Fruit fly (Drosophila melanogaster) whole organism, embryonic: ENCODE measurements around the gene Hand.

Experiments
- CG1024 ChIP-seq: fragments of 200-800 bp; sonication (Bioruptor generic); IDR thresholded peaks from 2 replicates; pipeline ENCODE4 v1.3.6; 2022; ENCODE audit warnings: missing biosample characterization, missing genetic modification characterization
- CG1233 ChIP-seq: fragments of 200-800 bp; sonication (Bioruptor generic); optimal IDR thresholded peaks from 4 replicates; lab custom pipeline; 2018; ENCODE audit warnings: missing biosample characterization, mild to moderate bottlenecking, missing genetic modification characterization
- CG12659 ChIP-seq: fragments of 200-800 bp; sonication (Bioruptor generic); optimal IDR thresholded peaks from 3 replicates; lab custom pipeline; 2017; ENCODE audit warnings: mild to moderate bottlenecking, missing biosample characterization, missing genetic modification reagents, missing genetic modification characterization
- CG12942 ChIP-seq: fragments of 200-800 bp; sonication (Bioruptor generic); optimal IDR thresholded peaks from 3 replicates; lab custom pipeline; 2016; ENCODE audit warnings: missing biosample characterization, missing genetic modification characterization
- CG14014 ChIP-seq: fragments of 200-800 bp; sonication (Bioruptor generic); IDR thresholded peaks from 2 replicates; pipeline ENCODE4 v1.3.6; 2022; ENCODE audit warnings: missing biosample characterization, missing genetic modification characterization
- CG1602 ChIP-seq: fragments of 200-800 bp; sonication (Bioruptor generic); optimal IDR thresholded peaks from 3 replicates; lab custom pipeline; 2016; ENCODE audit warnings: missing biosample characterization, missing genetic modification characterization
- CG1792 ChIP-seq: fragments of 200-800 bp; sonication (Bioruptor generic); optimal IDR thresholded peaks from 2 replicates; lab custom pipeline; 2016; ENCODE audit warnings: missing biosample characterization, missing genetic modification characterization
- CG32532 ChIP-seq: fragments of 200-800 bp; sonication (Bioruptor generic); IDR thresholded peaks from 2 replicates; pipeline ENCODE4 v1.3.6; 2022; ENCODE audit warnings: missing biosample characterization, missing genetic modification characterization
- CG34224 ChIP-seq: fragments of 200-800 bp; sonication (Bioruptor generic); IDR thresholded peaks from 3 replicates; pipeline ENCODE4 v1.3.6; 2022; ENCODE audit warnings: missing biosample characterization, missing genetic modification characterization; ENCODE audit not compliant: partially characterized antibody
- CG34376 ChIP-seq: fragments of 200-800 bp; sonication (Bioruptor generic); optimal IDR thresholded peaks from 2 replicates; lab custom pipeline; 2018; ENCODE audit warnings: missing biosample characterization, mild to moderate bottlenecking, missing genetic modification characterization
- CG3726 ChIP-seq: fragments of 200-800 bp; sonication (Bioruptor generic); IDR thresholded peaks from 3 replicates; pipeline ENCODE4, ENCODE4 v1.3.6; 2022; ENCODE audit warnings: missing biosample characterization, missing genetic modification characterization
- CG4424 ChIP-seq: fragments of 200-800 bp; sonication (Bioruptor generic); optimal IDR thresholded peaks from 3 replicates; lab custom pipeline; 2016; ENCODE audit warnings: missing biosample characterization, missing genetic modification characterization
- CG5953 ChIP-seq: fragments of 200-800 bp; sonication (Bioruptor generic); IDR thresholded peaks from 2 replicates; pipeline ENCODE4 v1.3.6; 2022; ENCODE audit warnings: missing biosample characterization, missing genetic modification characterization
- CG6854 ChIP-seq: fragments of 200-800 bp; sonication (Bioruptor generic); optimal IDR thresholded peaks from 3 replicates; lab custom pipeline; 2017; ENCODE audit warnings: missing biosample characterization, mild to moderate bottlenecking, missing genetic modification characterization
- CG8944 ChIP-seq: fragments of 200-800 bp; sonication (Bioruptor generic); optimal IDR thresholded peaks from 3 replicates; lab custom pipeline; 2016; ENCODE audit warnings: missing biosample characterization, missing genetic modification characterization
- D19B ChIP-seq: fragments of 200-800 bp; sonication (Bioruptor generic); optimal IDR thresholded peaks from 2 replicates; lab custom pipeline; 2017; ENCODE audit warnings: missing biosample characterization, mild to moderate bottlenecking, missing genetic modification characterization
- Hey ChIP-seq: fragments of 200-800 bp; sonication (Bioruptor generic); optimal IDR thresholded peaks from 3 replicates; lab custom pipeline; 2018; ENCODE audit warnings: missing biosample characterization, mild to moderate bottlenecking, missing genetic modification characterization
- Med ChIP-seq: fragments of 200-800 bp; sonication (Bioruptor generic); peaks from one replicate; lab custom pipeline; 2016; ENCODE audit warnings: missing biosample characterization, missing genetic modification characterization, mild to moderate bottlenecking, inconsistent platforms, moderate library complexity
- Pdp1 ChIP-seq, 2 experiments: fragments of 200-800 bp; sonication (Bioruptor generic); optimal IDR thresholded peaks; 3 replicates each; lab custom pipeline; 2016; ENCODE audit warnings: missing biosample characterization in 2 of 2, missing genetic modification characterization in 2 of 2, mild to moderate bottlenecking in 1 of 2, moderate library complexity in 1 of 2
- amos ChIP-seq: fragments of 200-800 bp; sonication (Bioruptor generic); IDR thresholded peaks from 2 replicates; pipeline ENCODE4 v1.3.6; 2022; ENCODE audit warnings: missing biosample characterization, missing genetic modification characterization; ENCODE audit not compliant: partially characterized antibody
- ato ChIP-seq: fragments of 200-800 bp; sonication (Bioruptor generic); IDR thresholded peaks from 2 replicates; pipeline ENCODE4 v1.3.6; 2022; ENCODE audit warnings: missing biosample characterization, missing genetic modification characterization; ENCODE audit not compliant: partially characterized antibody
- crol ChIP-seq: fragments of 200-800 bp; sonication (Bioruptor generic); IDR thresholded peaks from 2 replicates; pipeline ENCODE4 v1.3.6; 2022; ENCODE audit warnings: missing biosample characterization, missing genetic modification characterization
- crp ChIP-seq, 2 experiments: fragments of 200-800 bp; sonication (Bioruptor generic); optimal IDR thresholded peaks; 2 replicates in 1 of 2; 3 replicates in 1 of 2; lab custom pipeline; 2017; ENCODE audit warnings: missing biosample characterization in 2 of 2, missing genetic modification characterization in 2 of 2, mild to moderate bottlenecking in 1 of 2, moderate library complexity in 1 of 2
- disco-r ChIP-seq: fragments of 200-800 bp; sonication (Bioruptor generic); optimal IDR thresholded peaks from 2 replicates; lab custom pipeline; 2016; ENCODE audit warnings: missing biosample characterization, missing genetic modification characterization
- eve ChIP-seq, 2 experiments: fragments of >200 bp; optimal IDR thresholded peaks; 2 replicates each; lab custom pipeline; 2017; ENCODE audit warnings: missing biosample characterization in 2 of 2, missing genetic modification characterization in 2 of 2
- exex ChIP-seq: fragments of 200-800 bp; sonication (Bioruptor generic); optimal IDR thresholded peaks from 4 replicates; lab custom pipeline; 2018; ENCODE audit warnings: missing biosample characterization, mild to moderate bottlenecking, missing genetic modification characterization, moderate library complexity
- gfzf ChIP-seq: fragments of 200-800 bp; sonication (Bioruptor generic); optimal IDR thresholded peaks from 2 replicates; lab custom pipeline; 2016; ENCODE audit warnings: missing biosample characterization, mild to moderate bottlenecking, missing genetic modification characterization, moderate library complexity
- grn ChIP-seq: fragments of 200-800 bp; sonication (Bioruptor generic); optimal IDR thresholded peaks from 3 replicates; lab custom pipeline; 2017; ENCODE audit warnings: missing biosample characterization, missing genetic modification characterization
- gt ChIP-seq: fragments of 200-800 bp; sonication (Bioruptor generic); IDR thresholded peaks from 2 replicates; pipeline ENCODE4 v1.3.6; 2022; ENCODE audit warnings: missing biosample characterization, missing genetic modification characterization
- ind ChIP-seq: fragments of 200-800 bp; sonication (Bioruptor generic); optimal IDR thresholded peaks from 3 replicates; lab custom pipeline; 2016; ENCODE audit warnings: missing biosample characterization, missing genetic modification characterization
- jigr1 ChIP-seq: fragments of 200-800 bp; sonication (Bioruptor generic); IDR thresholded peaks from 3 replicates; pipeline ENCODE4 v1.3.6; 2022; ENCODE audit warnings: missing biosample characterization, missing genetic modification characterization
- nerfin-1 ChIP-seq: fragments of 200-800 bp; sonication (Bioruptor generic); optimal IDR thresholded peaks from 3 replicates; lab custom pipeline; 2019; ENCODE audit warnings: missing biosample characterization, mild to moderate bottlenecking, missing genetic modification characterization, moderate library complexity
- nerfin-2 ChIP-seq: fragments of 200-800 bp; sonication (Bioruptor generic); IDR thresholded peaks from 2 replicates; pipeline ENCODE4 v1.3.6; 2022; ENCODE audit warnings: missing biosample characterization, missing genetic modification characterization; ENCODE audit not compliant: partially characterized antibody
- nmo ChIP-seq: fragments of 200-800 bp; sonication (Bioruptor generic); optimal IDR thresholded peaks from 2 replicates; lab custom pipeline; 2018; ENCODE audit warnings: missing biosample characterization, mild to moderate bottlenecking, missing genetic modification characterization, moderate library complexity
- phol ChIP-seq: fragments of 200-800 bp; sonication (Bioruptor generic); optimal IDR thresholded peaks from 3 replicates; lab custom pipeline; 2018; ENCODE audit warnings: missing biosample characterization, mild to moderate bottlenecking, missing genetic modification characterization, moderate library complexity
- sens ChIP-seq: fragments of 200-800 bp; sonication (Bioruptor generic); peaks from one replicate; lab custom pipeline; 2016; ENCODE audit warnings: missing biosample characterization, missing genetic modification characterization
- sens-2 ChIP-seq: fragments of 200-800 bp; sonication (Bioruptor generic); IDR thresholded peaks from 2 replicates; pipeline ENCODE4 v1.3.6; 2022; ENCODE audit warnings: missing biosample characterization, missing genetic modification characterization
- sr ChIP-seq: fragments of 200-800 bp; sonication (Bioruptor generic); IDR thresholded peaks from 3 replicates; pipeline ENCODE4 v1.3.6; 2022; ENCODE audit warnings: missing biosample characterization, missing genetic modification characterization
- tin ChIP-seq: fragments of 200-800 bp; sonication (Bioruptor generic); optimal IDR thresholded peaks from 3 replicates; lab custom pipeline; 2016; ENCODE audit warnings: missing biosample characterization, missing genetic modification characterization

Gene Hand

dm6 chr2L:10321036-10321583, 25.9 kb upstream of the Hand start (continued):
- TF ChIP-seq ato (GFP tag; lab: Robert Waterston, UW): peak; percentile 11; the same call in 1 of the 2 replicates
- peak; percentile 40 for TF ChIP-seq grn (GFP tag; lab: Kevin White, UChicago)
- no peak for TF ChIP-seq CG6854 (GFP tag; lab: Kevin White, UChicago)
- peak; percentile 60; the same call in 1 of the 2 replicates for TF ChIP-seq amos
- 0 out of 2 replicates have a peak, but pooled peaks have one; percentile 34 for TF ChIP-seq CG14014 (GFP tag; lab: Robert Waterston, UW)
- TF ChIP-seq sr (GFP tag; lab: Robert Waterston, UW): no peak
- TF ChIP-seq sens (GFP tag; lab: Kevin White, UChicago): peak; percentile 57
- TF ChIP-seq CG1233 (GFP tag; lab: Kevin White, UChicago): no peak
- TF ChIP-seq CG4424 (GFP tag; lab: Kevin White, UChicago): peak; percentile 36
- peak; percentile 60 for TF ChIP-seq nerfin-2 (GFP tag; lab: Robert Waterston, UW)
- peak; percentile 31 for TF ChIP-seq disco-r
- TF ChIP-seq nerfin-1 (tag; lab: Kevin White, UChicago): peak; percentile 10
- TF ChIP-seq gfzf (GFP tag; lab: Kevin White, UChicago): peak; percentile 5
- TF ChIP-seq tin (GFP tag; lab: Kevin White, UChicago): peak; percentile 14
- 0 out of 2 replicates have a peak, but pooled peaks have one; percentile 29 for TF ChIP-seq CG32532 (GFP tag; lab: Robert Waterston, UW)
- TF ChIP-seq CG8944: no peak
- TF ChIP-seq CG12659 (GFP tag; lab: Kevin White, UChicago): peak; percentile 26
- no peak for TF ChIP-seq CG3726 (GFP tag; lab: Robert Waterston, UW)
- TF ChIP-seq Pdp1 (GFP tag; optimal IDR thresholded peaks at IDR 0.05; lab: Kevin White, UChicago): peak in 1 of 2 experiments; percentile 69
- TF ChIP-seq sens-2 (GFP tag; lab: Robert Waterston, UW): no peak
- TF ChIP-seq CG1602 (GFP tag; lab: Kevin White, UChicago): no peak
- peak; percentile 22 for TF ChIP-seq nmo
- 0 out of 2 replicates have a peak, but pooled peaks have one; percentile 10 for TF ChIP-seq CG5953 (GFP tag; lab: Robert Waterston, UW)

- TF ChIP-seq tin (GFP tag; lab: Kevin White, UChicago): no peak
- TF ChIP-seq ind (GFP tag; lab: Kevin White, UChicago): no peak
- peak in 1 of 2 experiments; percentile 28 for TF ChIP-seq eve (GFP tag; optimal IDR thresholded peaks at IDR 0.05; lab: Kevin White, UChicago)
- no peak for TF ChIP-seq Hey (tag; lab: Kevin White, UChicago)
- no peak for TF ChIP-seq crol (GFP tag; lab: Robert Waterston, UW)
- no peak for TF ChIP-seq CG34376 (GFP tag; lab: Kevin White, UChicago)
- no peak for TF ChIP-seq CG12942
- no peak for TF ChIP-seq CG1792 (GFP tag; lab: Kevin White, UChicago)
- no peak for TF ChIP-seq CG34224 (GFP tag; lab: Robert Waterston, UW)
- TF ChIP-seq crp (GFP tag; optimal IDR thresholded peaks at IDR 0.05; lab: Kevin White, UChicago): no peak
- TF ChIP-seq jigr1 (GFP tag; lab: Robert Waterston, UW): no peak
- peak in 1 of 2 experiments; percentile 75 for TF ChIP-seq Pdp1 (GFP tag; optimal IDR thresholded peaks at IDR 0.05; lab: Kevin White, UChicago)
- peak; percentile 66 for TF ChIP-seq D19B (GFP tag; lab: Kevin White, UChicago)
- no peak for TF ChIP-seq nerfin-2 (GFP tag; lab: Robert Waterston, UW)
- no peak for TF ChIP-seq CG1024 (GFP tag; lab: Robert Waterston, UW)
- TF ChIP-seq exex (tag; lab: Kevin White, UChicago): peak; percentile 77
- TF ChIP-seq gt: no peak
- TF ChIP-seq Med (GFP tag; lab: Kevin White, UChicago): peak; percentile 10
- no peak for TF ChIP-seq phol
- no peak for TF ChIP-seq CG3726 (GFP tag; lab: Robert Waterston, UW)
Observed at dm6 chr2L:10320174-10320775, 25.1 kb upstream of the Hand start.
